Worm (Caenorhabditis elegans) whole organism, early embryonic: ENCODE results near the gene F38E1.10.

Source experiments
- B0310.2 ChIP-seq: sonication (generic microtip); optimal IDR thresholded peaks from 2 replicates; lab custom pipeline; 2016; ENCODE audit warnings: mild to moderate bottlenecking, missing genetic modification characterization, missing compliant biosample characterization
- aly-1 ChIP-seq: sonication (generic microtip); optimal IDR thresholded peaks from 2 replicates; lab custom pipeline; 2016; ENCODE audit warnings: missing genetic modification characterization, missing compliant biosample characterization
- ceh-36 ChIP-seq: sonication (generic microtip); optimal IDR thresholded peaks from 2 replicates; lab custom pipeline; 2016; ENCODE audit warnings: missing genetic modification characterization, inconsistent platforms, missing compliant biosample characterization
- ets-7 ChIP-seq: sonication (generic microtip); optimal IDR thresholded peaks from 2 replicates; lab custom pipeline; 2016; ENCODE audit warnings: missing genotype, missing genetic modification characterization, missing compliant biosample characterization
- flt-1 ChIP-seq: fragments of 200-800 bp; sonication (Bioruptor generic); IDR thresholded peaks from 2 replicates; pipeline ENCODE4 v1.3.6; 2022; ENCODE audit warnings: missing genetic modification characterization, missing compliant biosample characterization
- hmbx-1 ChIP-seq: sonication (generic microtip); optimal IDR thresholded peaks from 2 replicates; lab custom pipeline; 2016; ENCODE audit warnings: mild to moderate bottlenecking, missing genetic modification characterization, missing compliant biosample characterization
- hmg-4 ChIP-seq: fragments of 200-800 bp; sonication (Bioruptor generic); optimal IDR thresholded peaks from 2 replicates; lab custom pipeline; 2018; ENCODE audit warnings: mild to moderate bottlenecking, missing genetic modification characterization, missing compliant biosample characterization
- pes-1 ChIP-seq: fragments of 200-800 bp; sonication (Bioruptor generic); IDR thresholded peaks from 2 replicates; pipeline ENCODE4 v1.3.6; 2022; ENCODE audit warnings: missing genetic modification reagents, missing genetic modification characterization, missing compliant biosample characterization
- scrt-1 ChIP-seq: fragments of 200-800 bp; sonication (Bioruptor generic); IDR thresholded peaks from 2 replicates; pipeline ENCODE4 v1.3.6; 2022; ENCODE audit warnings: missing genetic modification characterization, missing compliant biosample characterization
- sea-1 ChIP-seq: fragments of 200-800 bp; sonication (Bioruptor generic); conservative IDR thresholded peaks from 2 replicates; pipeline ENCODE4 v1.3.6; 2022; ENCODE audit warnings: missing genetic modification characterization, missing compliant biosample characterization
- tbx-11 ChIP-seq: fragments of 200-800 bp; sonication (Bioruptor generic); IDR thresholded peaks from 2 replicates; pipeline ENCODE4 v1.3.6; 2022; ENCODE audit warnings: missing genetic modification characterization, missing compliant biosample characterization
- tbx-37 ChIP-seq: fragments of 200-800 bp; sonication (Bioruptor generic); conservative IDR thresholded peaks from 2 replicates; pipeline ENCODE4 v1.3.6; 2022; ENCODE audit warnings: missing genetic modification reagents, missing genetic modification characterization, missing compliant biosample characterization
- tra-4 ChIP-seq: sonication (generic microtip); optimal IDR thresholded peaks from 2 replicates; lab custom pipeline; 2017; ENCODE audit warnings: missing genetic modification characterization, missing compliant biosample characterization

Gene F38E1.10

DNA sequence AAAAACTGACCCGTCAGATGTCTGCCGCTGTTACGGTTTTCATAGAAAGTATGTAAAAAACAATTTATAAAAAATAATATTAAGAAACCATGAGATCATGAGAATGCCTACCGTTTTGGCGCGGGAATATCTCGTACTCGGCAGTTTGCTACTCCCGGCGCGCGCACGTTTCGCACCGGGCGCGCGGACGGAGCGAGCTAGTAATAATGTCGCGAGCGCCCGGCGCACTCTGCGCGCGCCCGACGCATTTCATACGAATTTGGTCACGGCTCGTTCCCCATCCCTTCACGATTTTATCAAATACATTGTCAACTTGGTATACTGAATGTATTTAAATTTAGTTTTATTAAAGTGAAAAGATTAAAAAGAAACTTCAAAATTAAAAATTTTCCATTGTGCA is 49.4 kb downstream of the F38E1.10 start:
- TF ChIP-seq aly-1 (tag; lab: Kevin White, UChicago) (no peak), sea-1 (GFP tag; lab: Robert Waterston, UW) (no peak), hmg-4 (no peak), pes-1 (GFP tag; lab: Robert Waterston, UW) (no peak), ceh-36 (no peak), flt-1 (GFP tag; lab: Robert Waterston, UW) (no peak), tbx-11 (no peak), ets-7 (tag; lab: Kevin White, UChicago) (no peak), hmbx-1 (tag; lab: Kevin White, UChicago) (no peak), B0310.2 (no peak), tra-4 (tag; lab: Kevin White, UChicago) (no peak), tbx-37 (no peak), scrt-1 (GFP tag; lab: Robert Waterston, UW) (no peak)
